Worm (Caenorhabditis elegans) whole organism, L4 larva: ENCODE data around the gene tomm-70.

Experiments
- F37D6.2 ChIP-seq: sonication (generic microtip); optimal IDR thresholded peaks from 2 replicates; lab custom pipeline; 2016; ENCODE audit warnings: mild to moderate bottlenecking, missing genetic modification characterization, missing compliant biosample characterization
- R02D3.7 ChIP-seq: fragments of 150-350 bp; sonication (generic microtip); optimal IDR thresholded peaks from 3 replicates; lab custom pipeline; 2014; ENCODE audit warnings: missing biosample characterization, missing genetic modification characterization
- T20F7.1 ChIP-seq: fragments of 200-800 bp; sonication (Bioruptor generic); optimal IDR thresholded peaks from 2 replicates; lab custom pipeline; 2018; ENCODE audit warnings: mild to moderate bottlenecking, missing genetic modification characterization, missing compliant biosample characterization
- T26A8.4 ChIP-seq: fragments of 200-800 bp; sonication (Bioruptor generic); IDR thresholded peaks from 2 replicates; pipeline ENCODE4 v1.3.6; 2022; ENCODE audit warnings: missing genetic modification characterization, missing compliant biosample characterization
- Y75B8A.6 ChIP-seq: fragments of 200-800 bp; sonication (Bioruptor generic); IDR thresholded peaks from 2 replicates; pipeline ENCODE4 v1.3.6; 2022; ENCODE audit warnings: missing genetic modification reagents, missing genetic modification characterization, missing compliant biosample characterization
- ZK546.5 ChIP-seq, 2 experiments: sonication (generic microtip); optimal IDR thresholded peaks; 2 replicates each; lab custom pipeline; 2017; ENCODE audit warnings: missing biosample characterization in 2 of 2, missing genetic modification characterization in 2 of 2
- aly-2 ChIP-seq: sonication (generic microtip); optimal IDR thresholded peaks from 2 replicates; lab custom pipeline; 2018; ENCODE audit warnings: missing biosample characterization, missing genetic modification characterization
- ama-1 ChIP-seq: fragments of 150-350 bp; optimal IDR thresholded peaks from 2 replicates; lab custom pipeline; 2014; ENCODE audit warnings: inconsistent platforms, mixed read lengths
- attf-4 ChIP-seq: sonication (generic microtip); optimal IDR thresholded peaks from 3 replicates; lab custom pipeline; 2017; ENCODE audit warnings: missing biosample characterization, missing genetic modification characterization
- ceh-20 ChIP-seq: fragments of 200-800 bp; sonication (Bioruptor generic); IDR thresholded peaks from 2 replicates; pipeline ENCODE4 v1.3.6; 2022; ENCODE audit warnings: missing genetic modification reagents, missing genetic modification characterization, missing compliant biosample characterization
- cey-2 ChIP-seq: sonication (generic microtip); optimal IDR thresholded peaks from 3 replicates; lab custom pipeline; 2017; ENCODE audit warnings: missing genetic modification characterization, mild to moderate bottlenecking, missing compliant biosample characterization, antibody characterized with exemption, borderline replicate concordance; ENCODE audit not compliant: insufficient read depth
- ctbp-1 ChIP-seq: fragments of 200-800 bp; sonication (Bioruptor generic); IDR thresholded peaks from 2 replicates; pipeline ENCODE4 v1.3.6; 2022; ENCODE audit warnings: missing genetic modification reagents, missing genetic modification characterization, missing compliant biosample characterization
- daf-16 ChIP-seq, 3 experiments: sonication (generic microtip); optimal IDR thresholded peaks; 2 replicates each; lab custom pipeline; 2016 to 2017; ENCODE audit warnings: missing genetic modification characterization in 3 of 3, missing genetic modification reagents in 3 of 3, mild to moderate bottlenecking in 2 of 3, missing compliant biosample characterization in 2 of 3, missing biosample characterization in 1 of 3, moderate library complexity in 1 of 3
- daf-19 ChIP-seq: fragments of 200-800 bp; sonication (Bioruptor generic); conservative IDR thresholded peaks from 2 replicates; pipeline ENCODE4 v1.3.6; 2022; ENCODE audit warnings: missing genetic modification characterization, missing compliant biosample characterization
- daf-8 ChIP-seq: fragments of 200-800 bp; sonication (Bioruptor generic); IDR thresholded peaks from 2 replicates; pipeline ENCODE4 v1.3.6; 2022; ENCODE audit warnings: missing genetic modification characterization, missing compliant biosample characterization
- dpl-1 ChIP-seq: fragments of 150-350 bp; optimal IDR thresholded peaks from 2 replicates; lab custom pipeline; 2014; ENCODE audit warnings: missing biosample characterization, missing genetic modification reagents, missing genetic modification characterization
- duxl-1 ChIP-seq: sonication (generic microtip); optimal IDR thresholded peaks from 2 replicates; lab custom pipeline; 2016; ENCODE audit warnings: mild to moderate bottlenecking, missing genetic modification characterization, moderate library complexity, missing compliant biosample characterization; ENCODE audit not compliant: poor library complexity
- dve-1 ChIP-seq: sonication (generic microtip); optimal IDR thresholded peaks from 2 replicates; lab custom pipeline; 2017; ENCODE audit warnings: antibody characterized with exemption, mild to moderate bottlenecking, missing genetic modification characterization, missing compliant biosample characterization; ENCODE audit not compliant: insufficient read depth
- egl-43 ChIP-seq: fragments of 200-800 bp; sonication (Bioruptor generic); IDR thresholded peaks from 2 replicates; pipeline ENCODE4 v1.3.6; 2022; ENCODE audit warnings: missing genetic modification reagents, missing genetic modification characterization, missing compliant biosample characterization
- hif-1 ChIP-seq, 2 experiments: sonication (generic microtip); optimal IDR thresholded peaks; 2 replicates each; lab custom pipeline; 2016 to 2017; ENCODE audit warnings: missing compliant biosample characterization in 2 of 2, missing genetic modification characterization in 2 of 2, missing genetic modification reagents in 2 of 2, missing genotype in 2 of 2, mild to moderate bottlenecking in 1 of 2
- hlh-30 ChIP-seq: sonication (generic microtip); optimal IDR thresholded peaks from 2 replicates; lab custom pipeline; 2017; ENCODE audit warnings: antibody characterized with exemption, mild to moderate bottlenecking, missing genetic modification characterization, missing compliant biosample characterization; ENCODE audit not compliant: insufficient read depth
- jun-1 ChIP-seq: fragments of 150-350 bp; optimal IDR thresholded peaks from 2 replicates; lab custom pipeline; 2014; ENCODE audit warnings: missing biosample characterization, missing genetic modification reagents, missing genetic modification characterization
- lin-1 ChIP-seq: fragments of 200-800 bp; sonication (Bioruptor generic); IDR thresholded peaks from 2 replicates; pipeline ENCODE4 v1.3.6; 2022; ENCODE audit warnings: missing genetic modification reagents, missing genetic modification characterization, missing compliant biosample characterization
- lin-13 ChIP-seq: fragments of 150-350 bp; optimal IDR thresholded peaks from 2 replicates; lab custom pipeline; 2014; ENCODE audit warnings: missing biosample characterization, missing genetic modification reagents, missing genetic modification characterization
- lin-29 ChIP-seq: fragments of 200-800 bp; sonication (Bioruptor generic); IDR thresholded peaks from 2 replicates; pipeline ENCODE4 v1.3.6; 2022; ENCODE audit warnings: missing genetic modification reagents, missing genetic modification characterization, missing compliant biosample characterization
- lin-38 ChIP-seq: fragments of 200-800 bp; sonication (Bioruptor generic); IDR thresholded peaks from 2 replicates; pipeline ENCODE4 v1.3.6; 2022; ENCODE audit warnings: missing genetic modification reagents, missing genetic modification characterization, missing compliant biosample characterization
- lin-39 ChIP-seq: fragments of 150-350 bp; optimal IDR thresholded peaks from 2 replicates; lab custom pipeline; 2014; ENCODE audit warnings: missing biosample characterization, missing genetic modification reagents, missing genetic modification characterization
- lir-3 ChIP-seq: sonication (generic microtip); optimal IDR thresholded peaks from 2 replicates; lab custom pipeline; 2016; ENCODE audit warnings: mild to moderate bottlenecking, missing genetic modification characterization, missing compliant biosample characterization
- madf-5 ChIP-seq, 2 experiments: fragments of 200-800 bp; sonication (Bioruptor generic); IDR thresholded peaks; 2 replicates each; pipeline ENCODE4 v1.3.6; 2022; ENCODE audit warnings: missing compliant biosample characterization in 2 of 2, missing genetic modification characterization in 2 of 2
- mes-2 ChIP-seq: sonication (generic microtip); optimal IDR thresholded peaks from 2 replicates; lab custom pipeline; 2016; ENCODE audit warnings: missing genotype, mild to moderate bottlenecking, missing genetic modification characterization, missing compliant biosample characterization; ENCODE audit not compliant: poor library complexity, severe bottlenecking
- mxl-2 ChIP-seq: fragments of 200-800 bp; sonication (Bioruptor generic); conservative IDR thresholded peaks from 2 replicates; pipeline ENCODE4 v1.3.6; 2022; ENCODE audit warnings: missing genetic modification reagents, missing genetic modification characterization, missing compliant biosample characterization
- mxl-3 ChIP-seq: fragments of 200-800 bp; sonication (Bioruptor generic); optimal IDR thresholded peaks from 2 replicates; lab custom pipeline; 2018; ENCODE audit warnings: mild to moderate bottlenecking, missing genetic modification characterization, missing compliant biosample characterization
- nhr-10 ChIP-seq: fragments of 150-350 bp; optimal IDR thresholded peaks from 2 replicates; lab custom pipeline; 2014; ENCODE audit warnings: missing biosample characterization, missing genetic modification characterization
- nhr-102 ChIP-seq: sonication (generic microtip); optimal IDR thresholded peaks from 2 replicates; lab custom pipeline; 2016; ENCODE audit warnings: mild to moderate bottlenecking, missing genetic modification characterization, moderate library complexity, missing compliant biosample characterization
- nhr-237 ChIP-seq: sonication (generic microtip); optimal IDR thresholded peaks from 2 replicates; lab custom pipeline; 2017; ENCODE audit warnings: missing biosample characterization, missing genetic modification characterization
- nhr-25 ChIP-seq: sonication (generic microtip); optimal IDR thresholded peaks from 2 replicates; lab custom pipeline; 2017; ENCODE audit warnings: missing genetic modification characterization, mild to moderate bottlenecking, missing compliant biosample characterization, antibody characterized with exemption, moderate library complexity, borderline replicate concordance; ENCODE audit not compliant: insufficient read depth
- nhr-48 ChIP-seq: sonication (generic microtip); optimal IDR thresholded peaks from 2 replicates; lab custom pipeline; 2016; ENCODE audit warnings: mild to moderate bottlenecking, missing genetic modification characterization, missing compliant biosample characterization
- nhr-6 ChIP-seq: fragments of 150-350 bp; optimal IDR thresholded peaks from 2 replicates; lab custom pipeline; 2014; ENCODE audit warnings: missing biosample characterization, missing genetic modification characterization
- pha-4 ChIP-seq, 2 experiments: fragments of 150-350 bp in 1 of 2; fragments of 200-800 bp in 1 of 2; sonication (Bioruptor generic) in 1 of 2; IDR thresholded peaks in 1 of 2; optimal IDR thresholded peaks in 1 of 2; 2 replicates each; pipeline versions ENCODE4 v1.3.6 to Lab custom; 2014 to 2022; ENCODE audit warnings: missing genetic modification characterization in 2 of 2, missing genetic modification reagents in 2 of 2, missing biosample characterization in 1 of 2, missing compliant biosample characterization in 1 of 2
- php-3 ChIP-seq: fragments of 200-800 bp; sonication (Bioruptor generic); IDR thresholded peaks from 2 replicates; pipeline ENCODE4 v1.3.6; 2022; ENCODE audit warnings: missing genetic modification reagents, missing genetic modification characterization, missing compliant biosample characterization
- pqm-1 ChIP-seq: sonication (generic microtip); optimal IDR thresholded peaks from 2 replicates; lab custom pipeline; 2017; ENCODE audit warnings: missing biosample characterization, missing genetic modification characterization
- skn-1 ChIP-seq: fragments of 150-350 bp; optimal IDR thresholded peaks from 2 replicates; lab custom pipeline; 2014; ENCODE audit warnings: missing biosample characterization, missing genetic modification characterization
- tra-1 ChIP-seq: fragments of 200-800 bp; sonication (Bioruptor generic); IDR thresholded peaks from 2 replicates; pipeline ENCODE4 v1.3.6; 2022; ENCODE audit warnings: missing genetic modification reagents, missing genetic modification characterization, missing compliant biosample characterization
- unc-130 ChIP-seq: sonication (generic microtip); optimal IDR thresholded peaks from 2 replicates; lab custom pipeline; 2016; ENCODE audit warnings: missing genetic modification reagents, missing genetic modification characterization, missing compliant biosample characterization
- unc-39 ChIP-seq: sonication (generic microtip); optimal IDR thresholded peaks from 2 replicates; lab custom pipeline; 2017; ENCODE audit warnings: missing biosample characterization, missing genetic modification characterization
- ztf-7 ChIP-seq: fragments of 150-350 bp; optimal IDR thresholded peaks from 2 replicates; lab custom pipeline; 2014; ENCODE audit warnings: missing biosample characterization, missing genetic modification characterization

tomm-70 gene

ce11 chrIII:8801864-8802818 lies 47.6 kb upstream of the tomm-70 start (continued):
- TF ChIP-seq lir-3 (tag; lab: Kevin White, UChicago) (peak; percentile 8), unc-39 (tag; lab: Kevin White, UChicago) (no peak), daf-8 (GFP tag; lab: Robert Waterston, UW) (no peak), attf-4 (peak; percentile 81), ztf-7 (peak; percentile 59), T26A8.4 (peak; percentile 85), tra-1 (GFP tag; lab: Robert Waterston, UW) (peak; percentile 70), skn-1 (tag; lab: Kevin White, UChicago) (no peak), nhr-10 (tag; lab: Kevin White, UChicago) (peak; percentile 96), aly-2 (tag; lab: Kevin White, UChicago) (no peak), lin-38 (GFP tag; lab: Robert Waterston, UW) (peak; percentile 68), T20F7.1 (GFP tag; lab: Kevin White, UChicago) (peak; percentile 87), dve-1 (peak; percentile 98), ama-1 (lab: Kevin White, UChicago) (peak; percentile 42), ZK546.5 (tag; optimal IDR thresholded peaks at IDR 0.05; lab: Kevin White, UChicago) (no peak), egl-43 (GFP tag; lab: Robert Waterston, UW) (peak; percentile 81), ctbp-1 (GFP tag; lab: Robert Waterston, UW) (peak; percentile 83), R02D3.7 (tag; lab: Kevin White, UChicago) (no peak), ceh-20 (peak; percentile 73), hlh-30 (tag; lab: Kevin White, UChicago) (peak; percentile 98), mes-2 (tag; lab: Kevin White, UChicago) (peak; percentile 80), nhr-102 (tag; lab: Kevin White, UChicago) (peak; percentile 94), lin-29 (GFP tag; lab: Robert Waterston, UW) (peak; percentile 44; the same call in 1 of the 2 replicates), F37D6.2 (peak; percentile 82), dpl-1 (GFP tag; lab: Kevin White, UChicago) (peak; percentile 58), mxl-2 (GFP tag; lab: Robert Waterston, UW) (peak; percentile 82), lin-39 (tag; lab: Kevin White, UChicago) (peak; percentile 34), Y75B8A.6 (GFP tag; lab: Robert Waterston, UW) (peak; percentile 17; the same call in 1 of the 2 replicates), nhr-237 (tag; lab: Kevin White, UChicago) (peak; percentile 26), duxl-1 (tag; lab: Kevin White, UChicago) (peak; percentile 57), pha-4 (GFP tag; IDR thresholded peaks at IDR 0.05; lab: Robert Waterston, UW) (peak; percentile 81), pha-4 (tag; optimal IDR thresholded peaks at IDR 0.05; lab: Kevin White, UChicago) (peak; percentile 86), daf-19 (GFP tag; lab: Robert Waterston, UW) (0 out of 2 replicates have a peak, but pooled peaks have one; percentile 58), lin-13 (GFP tag; lab: Kevin White, UChicago) (peak; percentile 93), nhr-25 (tag; lab: Kevin White, UChicago) (peak; percentile 92), jun-1 (tag; lab: Kevin White, UChicago) (peak; percentile 94), php-3 (GFP tag; lab: Robert Waterston, UW) (no peak), daf-16 (GFP tag; optimal IDR thresholded peaks at IDR 0.05; lab: Kevin White, UChicago) (peak; percentile 79 to 96), daf-16 (tag; optimal IDR thresholded peaks at IDR 0.05; lab: Kevin White, UChicago) (peak; percentile 82), hif-1 (tag; optimal IDR thresholded peaks at IDR 0.05; lab: Kevin White, UChicago) (peak; percentile 87 to 98), nhr-6 (tag; lab: Kevin White, UChicago) (peak; percentile 98), madf-5 (GFP tag; IDR thresholded peaks at IDR 0.05; lab: Robert Waterston, UW) (0 out of 4 replicates have a peak, but pooled peaks of 1 of the 2 experiments have one; percentile 5), pqm-1 (tag; lab: Kevin White, UChicago) (peak; percentile 37), mxl-3 (GFP tag; lab: Kevin White, UChicago) (peak; percentile 86), lin-1 (GFP tag; lab: Robert Waterston, UW) (peak; percentile 75; the same call in 1 of the 2 replicates), cey-2 (tag; lab: Kevin White, UChicago) (peak; percentile 88), nhr-48 (tag; lab: Kevin White, UChicago) (peak; percentile 95), unc-130 (peak; percentile 27)
